Fruit fly (Drosophila melanogaster) whole organism, embryonic: ENCODE results near the gene fan.

Experiments
- Atf6 ChIP-seq: fragments of 200-800 bp; sonication (Bioruptor generic); IDR thresholded peaks from 2 replicates; pipeline ENCODE4 v1.3.6; 2022; ENCODE audit warnings: missing biosample characterization, missing genetic modification characterization
- Bgb ChIP-seq: fragments of 200-800 bp; sonication (Bioruptor generic); IDR thresholded peaks from 2 replicates; pipeline ENCODE4 v1.3.6; 2022; ENCODE audit warnings: missing biosample characterization, missing genetic modification characterization; ENCODE audit not compliant: partially characterized antibody
- CG10543 ChIP-seq: fragments of 200-800 bp; sonication (Bioruptor generic); optimal IDR thresholded peaks from 3 replicates; lab custom pipeline; 2017; ENCODE audit warnings: missing biosample characterization, mild to moderate bottlenecking, missing genetic modification characterization, moderate library complexity
- CG10654 ChIP-seq: fragments of 200-800 bp; sonication (Bioruptor generic); optimal IDR thresholded peaks from 2 replicates; lab custom pipeline; 2016; ENCODE audit warnings: missing biosample characterization, missing genetic modification characterization
- CG11398 ChIP-seq: fragments of 200-800 bp; sonication (Bioruptor generic); optimal IDR thresholded peaks from 2 replicates; lab custom pipeline; 2016; ENCODE audit warnings: missing biosample characterization, missing genetic modification characterization
- CG14441 ChIP-seq: fragments of 200-800 bp; sonication (Bioruptor generic); IDR thresholded peaks from 2 replicates; pipeline ENCODE4 v1.3.6; 2022; ENCODE audit warnings: missing biosample characterization, missing genetic modification characterization
- CG15479 ChIP-seq: fragments of 200-800 bp; sonication (Bioruptor generic); optimal IDR thresholded peaks from 3 replicates; lab custom pipeline; 2019; ENCODE audit warnings: missing biosample characterization, mild to moderate bottlenecking, missing genetic modification characterization, moderate library complexity
- CG1647 ChIP-seq: fragments of 200-800 bp; sonication (Bioruptor generic); optimal IDR thresholded peaks from 3 replicates; lab custom pipeline; 2016; ENCODE audit warnings: missing biosample characterization, missing genetic modification characterization
- CG2678 ChIP-seq: fragments of 200-800 bp; sonication (Bioruptor generic); optimal IDR thresholded peaks from 3 replicates; lab custom pipeline; 2019; ENCODE audit warnings: missing biosample characterization, mild to moderate bottlenecking, missing genetic modification characterization, moderate library complexity
- CG3726 ChIP-seq: fragments of 200-800 bp; sonication (Bioruptor generic); IDR thresholded peaks from 3 replicates; pipeline ENCODE4, ENCODE4 v1.3.6; 2022; ENCODE audit warnings: missing biosample characterization, missing genetic modification characterization
- CG3838 ChIP-seq: fragments of 200-800 bp; sonication (Bioruptor generic); optimal IDR thresholded peaks from 3 replicates; lab custom pipeline; 2016; ENCODE audit warnings: missing biosample characterization, missing genetic modification characterization
- CG4404 ChIP-seq: fragments of 200-800 bp; sonication (Bioruptor generic); IDR thresholded peaks from 2 replicates; pipeline ENCODE4 v1.3.6; 2022; ENCODE audit warnings: missing biosample characterization, missing genetic modification characterization
- CG5180 ChIP-seq: fragments of 200-800 bp; sonication (Bioruptor generic); optimal IDR thresholded peaks from 3 replicates; lab custom pipeline; 2017; ENCODE audit warnings: missing biosample characterization, missing genetic modification characterization, mild to moderate bottlenecking, moderate library complexity, missing genetic modification reagents
- CG6813 ChIP-seq: fragments of 200-800 bp; sonication (Bioruptor generic); optimal IDR thresholded peaks from 2 replicates; lab custom pipeline; 2017; ENCODE audit warnings: missing biosample characterization, missing genetic modification characterization, mild to moderate bottlenecking, moderate library complexity, missing genetic modification reagents
- CG8478 ChIP-seq: fragments of >200 bp; optimal IDR thresholded peaks from 2 replicates; lab custom pipeline; 2018
- CTCF ChIP-seq: fragments of 200-800 bp; sonication (Bioruptor generic); optimal IDR thresholded peaks from 2 replicates; lab custom pipeline; 2017; ENCODE audit warnings: missing biosample characterization, mild to moderate bottlenecking, missing genetic modification characterization, moderate library complexity
- D ChIP-seq, 2 experiments: fragments of 200-800 bp in 1 of 2; fragments of >200 bp in 1 of 2; sonication (Bioruptor generic) in 1 of 2; optimal IDR thresholded peaks; 2 replicates in 1 of 2; 3 replicates in 1 of 2; lab custom pipeline; 2017; ENCODE audit warnings: mild to moderate bottlenecking in 1 of 2, missing biosample characterization in 1 of 2, missing genetic modification characterization in 1 of 2, missing genetic modification reagents in 1 of 2
- Dp ChIP-seq: fragments of 200-800 bp; sonication (Bioruptor generic); optimal IDR thresholded peaks from 2 replicates; lab custom pipeline; 2018; ENCODE audit warnings: missing biosample characterization, mild to moderate bottlenecking, missing genetic modification characterization, moderate library complexity
- Elba2 ChIP-seq: fragments of 200-800 bp; sonication (Bioruptor generic); optimal IDR thresholded peaks from 3 replicates; lab custom pipeline; 2016; ENCODE audit warnings: missing biosample characterization, missing genetic modification characterization
- Ets97D ChIP-seq: fragments of 200-800 bp; sonication (Bioruptor generic); optimal IDR thresholded peaks from 3 replicates; lab custom pipeline; 2016; ENCODE audit warnings: missing biosample characterization, missing genetic modification characterization
- GATAe ChIP-seq: fragments of 200-800 bp; sonication (Bioruptor generic); conservative IDR thresholded peaks from 2 replicates; pipeline ENCODE4 v1.3.6; 2022; ENCODE audit warnings: missing biosample characterization, missing genetic modification characterization
- Gsc ChIP-seq: fragments of 200-800 bp; sonication (Bioruptor generic); IDR thresholded peaks from 2 replicates; pipeline ENCODE4 v1.3.6; 2022; ENCODE audit warnings: missing biosample characterization, missing genetic modification characterization
- HmgZ ChIP-seq: fragments of 200-800 bp; sonication (Bioruptor generic); optimal IDR thresholded peaks from 2 replicates; lab custom pipeline; 2018; ENCODE audit warnings: missing biosample characterization, mild to moderate bottlenecking, missing genetic modification characterization
- Kr ChIP-seq: fragments of 200-800 bp; sonication (Bioruptor generic); optimal IDR thresholded peaks from 2 replicates; lab custom pipeline; 2017; ENCODE audit warnings: missing biosample characterization, mild to moderate bottlenecking, missing genetic modification characterization
- MESR4 ChIP-seq: fragments of 200-800 bp; sonication (Bioruptor generic); optimal IDR thresholded peaks from 2 replicates; lab custom pipeline; 2018; ENCODE audit warnings: missing biosample characterization, mild to moderate bottlenecking, missing genetic modification characterization, moderate library complexity
- NfI ChIP-seq: fragments of 200-800 bp; sonication (Bioruptor generic); optimal IDR thresholded peaks from 3 replicates; lab custom pipeline; 2018; ENCODE audit warnings: missing biosample characterization, mild to moderate bottlenecking, missing genetic modification characterization, moderate library complexity
- Opbp ChIP-seq: fragments of 200-800 bp; sonication (Bioruptor generic); IDR thresholded peaks from 3 replicates; pipeline ENCODE4 v1.3.6; 2022; ENCODE audit warnings: missing biosample characterization, missing genetic modification characterization; ENCODE audit not compliant: partially characterized antibody
- Ptx1 ChIP-seq: fragments of 200-800 bp; sonication (Bioruptor generic); IDR thresholded peaks from 2 replicates; pipeline ENCODE4 v1.3.6; 2022; ENCODE audit warnings: missing biosample characterization, missing genetic modification characterization
- Ravus ChIP-seq: fragments of 200-800 bp; sonication (Bioruptor generic); IDR thresholded peaks from 2 replicates; pipeline ENCODE4 v1.3.6; 2022; ENCODE audit warnings: missing biosample characterization, missing genetic modification characterization
- Sry-β ChIP-seq: fragments of 200-800 bp; sonication (Bioruptor generic); optimal IDR thresholded peaks from 2 replicates; lab custom pipeline; 2018; ENCODE audit warnings: missing biosample characterization, mild to moderate bottlenecking, missing genetic modification characterization, moderate library complexity
- Ssrp ChIP-seq: fragments of 200-800 bp; sonication (Bioruptor generic); optimal IDR thresholded peaks from 2 replicates; lab custom pipeline; 2018; ENCODE audit warnings: missing biosample characterization, mild to moderate bottlenecking, missing genetic modification characterization, moderate library complexity
- Usf ChIP-seq: fragments of 200-800 bp; sonication (Bioruptor generic); optimal IDR thresholded peaks from 2 replicates; lab custom pipeline; 2017; ENCODE audit warnings: missing genotype, missing biosample characterization, missing genetic modification characterization
- cas ChIP-seq: fragments of 200-800 bp; sonication (Bioruptor generic); IDR thresholded peaks from 2 replicates; pipeline ENCODE4 v1.3.6; 2022; ENCODE audit warnings: missing biosample characterization, missing genetic modification characterization
- chinmo ChIP-seq: fragments of 200-800 bp; sonication (Bioruptor generic); IDR thresholded peaks from 4 replicates; pipeline ENCODE4 v1.3.6; 2022; ENCODE audit warnings: missing biosample characterization, missing genetic modification characterization; ENCODE audit not compliant: partially characterized antibody
- da ChIP-seq: fragments of 200-800 bp; sonication (Bioruptor generic); optimal IDR thresholded peaks from 2 replicates; lab custom pipeline; 2016; ENCODE audit warnings: missing biosample characterization, missing genetic modification characterization
- dm ChIP-seq: fragments of 200-800 bp; sonication (Bioruptor generic); optimal IDR thresholded peaks from 3 replicates; lab custom pipeline; 2016; ENCODE audit warnings: missing biosample characterization, missing genetic modification characterization
- dpn ChIP-seq, 2 experiments: fragments of 200-800 bp; sonication (Bioruptor generic); optimal IDR thresholded peaks; 3 replicates each; lab custom pipeline; 2016; ENCODE audit warnings: missing biosample characterization in 2 of 2, missing genetic modification characterization in 2 of 2
- ewg ChIP-seq: fragments of 200-800 bp; sonication (Bioruptor generic); optimal IDR thresholded peaks from 3 replicates; lab custom pipeline; 2017; ENCODE audit warnings: mild to moderate bottlenecking, missing biosample characterization, missing genetic modification reagents, missing genetic modification characterization
- eyg ChIP-seq: fragments of 200-800 bp; sonication (Bioruptor generic); optimal IDR thresholded peaks from 3 replicates; lab custom pipeline; 2016; ENCODE audit warnings: missing biosample characterization, missing genetic modification characterization
- fd102C ChIP-seq: fragments of 200-800 bp; sonication (Bioruptor generic); optimal IDR thresholded peaks from 2 replicates; lab custom pipeline; 2018; ENCODE audit warnings: missing biosample characterization, mild to moderate bottlenecking, missing genetic modification characterization, moderate library complexity
- gsb ChIP-seq: fragments of 200-800 bp; sonication (Bioruptor generic); IDR thresholded peaks from 2 replicates; pipeline ENCODE4 v1.3.6; 2022; ENCODE audit warnings: missing biosample characterization, missing genetic modification characterization
- jumu ChIP-seq: fragments of 200-800 bp; sonication (Bioruptor generic); optimal IDR thresholded peaks from 3 replicates; lab custom pipeline; 2016; ENCODE audit warnings: missing biosample characterization, missing genetic modification characterization
- maf-S ChIP-seq: fragments of 200-800 bp; sonication (Bioruptor generic); optimal IDR thresholded peaks from 2 replicates; lab custom pipeline; 2016; ENCODE audit warnings: missing biosample characterization, missing genetic modification characterization
- mirr ChIP-seq: fragments of 200-800 bp; sonication (Bioruptor generic); optimal IDR thresholded peaks from 3 replicates; lab custom pipeline; 2018; ENCODE audit warnings: missing biosample characterization, mild to moderate bottlenecking, missing genetic modification characterization
- mld ChIP-seq: fragments of 200-800 bp; sonication (Bioruptor generic); IDR thresholded peaks from 3 replicates; pipeline ENCODE4 v1.3.6; 2022; ENCODE audit warnings: missing biosample characterization, missing genetic modification characterization; ENCODE audit not compliant: partially characterized antibody
- onecut ChIP-seq: fragments of 200-800 bp; sonication (Bioruptor generic); IDR thresholded peaks from 2 replicates; pipeline ENCODE4 v1.3.6; 2022; ENCODE audit warnings: missing biosample characterization, missing genetic modification characterization
- sens-2 ChIP-seq: fragments of 200-800 bp; sonication (Bioruptor generic); IDR thresholded peaks from 2 replicates; pipeline ENCODE4 v1.3.6; 2022; ENCODE audit warnings: missing biosample characterization, missing genetic modification characterization
- shn ChIP-seq: fragments of 200-800 bp; sonication (Bioruptor generic); optimal IDR thresholded peaks from 3 replicates; lab custom pipeline; 2016; ENCODE audit warnings: missing biosample characterization, missing genetic modification characterization
- sug ChIP-seq: fragments of 200-800 bp; optimal IDR thresholded peaks from 2 replicates; lab custom pipeline; 2019; ENCODE audit warnings: missing biosample characterization, mild to moderate bottlenecking, missing genetic modification characterization, moderate library complexity
- tio ChIP-seq: fragments of 200-800 bp; sonication (Bioruptor generic); optimal IDR thresholded peaks from 2 replicates; lab custom pipeline; 2017; ENCODE audit warnings: missing biosample characterization, missing genetic modification characterization, inconsistent platforms
- trh ChIP-seq: fragments of 200-800 bp; sonication (Bioruptor generic); optimal IDR thresholded peaks from 2 replicates; lab custom pipeline; 2016; ENCODE audit warnings: missing biosample characterization, missing genetic modification characterization
- z ChIP-seq: fragments of 200-800 bp; sonication (Bioruptor generic); IDR thresholded peaks from 3 replicates; pipeline ENCODE4 v1.3.6; 2022; ENCODE audit warnings: missing biosample characterization, missing genetic modification characterization

fan gene

dm6 chr3L:8110171-8110570 is 1.2 kb downstream of the fan start, which contains the start of gene Nulp1 (continued):
- peak; percentile 49 for TF ChIP-seq HmgZ (tag; lab: Kevin White, UChicago)
- TF ChIP-seq D (optimal IDR thresholded peaks at IDR 0.05; lab: Kevin White, UChicago): no peak
- TF ChIP-seq D (GFP tag; optimal IDR thresholded peaks at IDR 0.05; lab: Kevin White, UChicago): no peak
- peak; percentile 78 for TF ChIP-seq dm
- no peak for TF ChIP-seq Atf6 (GFP tag; lab: Robert Waterston, UW)
- no peak for TF ChIP-seq CG4404
- no peak for TF ChIP-seq chinmo (GFP tag; lab: Robert Waterston, UW)
- TF ChIP-seq Usf (GFP tag; lab: Kevin White, UChicago): no peak
- TF ChIP-seq dpn (GFP tag; optimal IDR thresholded peaks at IDR 0.05; lab: Kevin White, UChicago): peak; percentile 1 to 42
- peak; percentile 57 for TF ChIP-seq da (GFP tag; lab: Kevin White, UChicago)
- no peak for TF ChIP-seq onecut (GFP tag; lab: Robert Waterston, UW)
- 0 out of 3 replicates have a peak, but pooled peaks have one; percentile 43 for TF ChIP-seq Opbp (GFP tag; lab: Robert Waterston, UW)
- no peak for TF ChIP-seq CG2678 (tag; lab: Kevin White, UChicago)
- no peak for TF ChIP-seq cas (GFP tag; lab: Robert Waterston, UW)
- peak; percentile 9 for TF ChIP-seq eyg (GFP tag; lab: Kevin White, UChicago)
- TF ChIP-seq Ravus (GFP tag; lab: Robert Waterston, UW): no peak
- no peak for TF ChIP-seq mirr (GFP tag; lab: Kevin White, UChicago)
- TF ChIP-seq sens-2 (GFP tag; lab: Robert Waterston, UW): no peak
- peak; percentile 57 for TF ChIP-seq Ets97D (GFP tag; lab: Kevin White, UChicago)
- TF ChIP-seq Sry-β (GFP tag; lab: Kevin White, UChicago): no peak
- peak; percentile 60 for TF ChIP-seq MESR4 (GFP tag; lab: Kevin White, UChicago)
- TF ChIP-seq CG10654 (GFP tag; lab: Kevin White, UChicago): no peak
- TF ChIP-seq shn (GFP tag; lab: Kevin White, UChicago): peak; percentile 8
- no peak for TF ChIP-seq ewg (GFP tag; lab: Kevin White, UChicago)
- peak; percentile 10 for TF ChIP-seq jumu (GFP tag; lab: Kevin White, UChicago)
- peak; percentile 70 for TF ChIP-seq sug (tag; lab: Kevin White, UChicago)
- TF ChIP-seq fd102C: no peak
- TF ChIP-seq mld: no peak
- TF ChIP-seq tio: no peak
- no peak for TF ChIP-seq CG11398 (GFP tag; lab: Kevin White, UChicago)
- TF ChIP-seq trh: no peak
- TF ChIP-seq gsb (GFP tag; lab: Robert Waterston, UW): 0 out of 2 replicates have a peak, but pooled peaks have one; percentile 18
- no peak for TF ChIP-seq GATAe
- no peak for TF ChIP-seq z (GFP tag; lab: Robert Waterston, UW)
- no peak for TF ChIP-seq Ptx1 (GFP tag; lab: Robert Waterston, UW)
- TF ChIP-seq CG5180 (GFP tag; lab: Kevin White, UChicago): no peak
- no peak for TF ChIP-seq Ssrp (tag; lab: Kevin White, UChicago)
- TF ChIP-seq CG1647: no peak
- TF ChIP-seq Gsc (GFP tag; lab: Robert Waterston, UW): no peak
- peak; percentile 89 for TF ChIP-seq Dp (GFP tag; lab: Kevin White, UChicago)
- no peak for TF ChIP-seq CG6813 (GFP tag; lab: Kevin White, UChicago)
- TF ChIP-seq NfI (GFP tag; lab: Kevin White, UChicago): no peak
- no peak for TF ChIP-seq CG14441 (GFP tag; lab: Robert Waterston, UW)
- no peak for TF ChIP-seq CG3726 (GFP tag; lab: Robert Waterston, UW)
- TF ChIP-seq CTCF (GFP tag; lab: Kevin White, UChicago): no peak
- TF ChIP-seq CG3838 (GFP tag; lab: Kevin White, UChicago): no peak
- TF ChIP-seq maf-S (GFP tag; lab: Kevin White, UChicago): peak; percentile 27
- TF ChIP-seq CG10543 (GFP tag; lab: Kevin White, UChicago): no peak
- TF ChIP-seq Elba2 (GFP tag; lab: Kevin White, UChicago): no peak
- TF ChIP-seq Kr (GFP tag; lab: Kevin White, UChicago): no peak
- TF ChIP-seq Bgb (GFP tag; lab: Robert Waterston, UW): peak; percentile 52
- no peak for TF ChIP-seq CG15479 (GFP tag; lab: Kevin White, UChicago)
- TF ChIP-seq CG8478: no peak
